Fruit fly (Drosophila melanogaster) whole organism, embryonic: Measurements from ENCODE around the gene CG13386.

Experiments
- Adf1 ChIP-seq: fragments of 200-800 bp; sonication (Bioruptor generic); IDR thresholded peaks from 2 replicates; pipeline ENCODE4 v1.3.6; 2022; ENCODE audit warnings: missing biosample characterization, missing genetic modification characterization
- BtbVII ChIP-seq: fragments of 200-800 bp; sonication (Bioruptor generic); optimal IDR thresholded peaks from 3 replicates; lab custom pipeline; 2017; ENCODE audit warnings: missing biosample characterization, mild to moderate bottlenecking, missing genetic modification characterization
- CG10979 ChIP-seq: fragments of 200-800 bp; sonication (Bioruptor generic); optimal IDR thresholded peaks from 2 replicates; lab custom pipeline; 2018; ENCODE audit warnings: missing biosample characterization, mild to moderate bottlenecking, missing genetic modification characterization, moderate library complexity
- CG12219 ChIP-seq: fragments of 200-800 bp; sonication (Bioruptor generic); optimal IDR thresholded peaks from 3 replicates; lab custom pipeline; 2018; ENCODE audit warnings: missing biosample characterization, mild to moderate bottlenecking, missing genetic modification characterization
- CG12299 ChIP-seq: fragments of 200-800 bp; sonication (Bioruptor generic); optimal IDR thresholded peaks from 2 replicates; lab custom pipeline; 2018; ENCODE audit warnings: missing biosample characterization, mild to moderate bottlenecking, missing genetic modification characterization
- CG12659 ChIP-seq: fragments of 200-800 bp; sonication (Bioruptor generic); optimal IDR thresholded peaks from 3 replicates; lab custom pipeline; 2017; ENCODE audit warnings: mild to moderate bottlenecking, missing biosample characterization, missing genetic modification reagents, missing genetic modification characterization
- CG14441 ChIP-seq: fragments of 200-800 bp; sonication (Bioruptor generic); IDR thresholded peaks from 2 replicates; pipeline ENCODE4 v1.3.6; 2022; ENCODE audit warnings: missing biosample characterization, missing genetic modification characterization
- CG15514 ChIP-seq: fragments of 200-800 bp; sonication (Bioruptor generic); optimal IDR thresholded peaks from 3 replicates; lab custom pipeline; 2017; ENCODE audit warnings: missing biosample characterization, missing genetic modification characterization, mild to moderate bottlenecking, moderate library complexity, missing genetic modification reagents
- CG1792 ChIP-seq: fragments of 200-800 bp; sonication (Bioruptor generic); optimal IDR thresholded peaks from 2 replicates; lab custom pipeline; 2016; ENCODE audit warnings: missing biosample characterization, missing genetic modification characterization
- CG18619 ChIP-seq: fragments of 200-800 bp; sonication (Bioruptor generic); optimal IDR thresholded peaks from 3 replicates; lab custom pipeline; 2017; ENCODE audit warnings: missing biosample characterization, mild to moderate bottlenecking, missing genetic modification characterization
- CG18764 ChIP-seq: fragments of 200-800 bp; sonication (Bioruptor generic); optimal IDR thresholded peaks from 3 replicates; lab custom pipeline; 2016; ENCODE audit warnings: missing biosample characterization, missing genetic modification characterization
- CG31388 ChIP-seq: fragments of 200-800 bp; sonication (Bioruptor generic); optimal IDR thresholded peaks from 2 replicates; lab custom pipeline; 2016; ENCODE audit warnings: missing biosample characterization, missing genetic modification characterization
- CG34224 ChIP-seq: fragments of 200-800 bp; sonication (Bioruptor generic); IDR thresholded peaks from 3 replicates; pipeline ENCODE4 v1.3.6; 2022; ENCODE audit warnings: missing biosample characterization, missing genetic modification characterization; ENCODE audit not compliant: partially characterized antibody
- CG4424 ChIP-seq: fragments of 200-800 bp; sonication (Bioruptor generic); optimal IDR thresholded peaks from 3 replicates; lab custom pipeline; 2016; ENCODE audit warnings: missing biosample characterization, missing genetic modification characterization
- CG5180 ChIP-seq: fragments of 200-800 bp; sonication (Bioruptor generic); optimal IDR thresholded peaks from 3 replicates; lab custom pipeline; 2017; ENCODE audit warnings: missing biosample characterization, missing genetic modification characterization, mild to moderate bottlenecking, moderate library complexity, missing genetic modification reagents
- CG6254 ChIP-seq: fragments of 200-800 bp; sonication (Bioruptor generic); optimal IDR thresholded peaks from 3 replicates; lab custom pipeline; 2017; ENCODE audit warnings: mild to moderate bottlenecking, missing biosample characterization, missing genetic modification reagents, missing genetic modification characterization
- CG6654 ChIP-seq: fragments of 200-800 bp; sonication (Bioruptor generic); optimal IDR thresholded peaks from 2 replicates; lab custom pipeline; 2017; ENCODE audit warnings: missing biosample characterization, mild to moderate bottlenecking, missing genetic modification characterization
- CG7786 ChIP-seq: fragments of 200-800 bp; sonication (Bioruptor generic); optimal IDR thresholded peaks from 2 replicates; lab custom pipeline; 2016; ENCODE audit warnings: missing biosample characterization, missing genetic modification characterization
- CG8388 ChIP-seq: fragments of 200-800 bp; sonication (Bioruptor generic); optimal IDR thresholded peaks from 2 replicates; lab custom pipeline; 2019; ENCODE audit warnings: missing biosample characterization, mild to moderate bottlenecking, missing genetic modification characterization, moderate library complexity
- CG9609 ChIP-seq: fragments of 200-800 bp; sonication (Bioruptor generic); optimal IDR thresholded peaks from 3 replicates; lab custom pipeline; 2016; ENCODE audit warnings: missing biosample characterization, missing genetic modification characterization
- Dbx ChIP-seq: fragments of 200-800 bp; sonication (Bioruptor generic); IDR thresholded peaks from 3 replicates; pipeline ENCODE4 v1.3.6; 2022; ENCODE audit warnings: missing biosample characterization, missing genetic modification characterization
- Dip3 ChIP-seq: fragments of 200-800 bp; sonication (Bioruptor generic); optimal IDR thresholded peaks from 3 replicates; lab custom pipeline; 2016; ENCODE audit warnings: missing biosample characterization, missing genetic modification characterization
- Dref ChIP-seq: fragments of 200-800 bp; sonication (Bioruptor generic); IDR thresholded peaks from 2 replicates; pipeline ENCODE4 v1.3.6; 2022; ENCODE audit warnings: missing biosample characterization, missing genetic modification characterization
- Gug ChIP-seq: fragments of 200-800 bp; sonication (Bioruptor generic); IDR thresholded peaks from 4 replicates; pipeline ENCODE4 v1.3.6; 2022; ENCODE audit warnings: missing biosample characterization, missing genetic modification characterization
- HLH3B ChIP-seq: fragments of 200-800 bp; sonication (Bioruptor generic); IDR thresholded peaks from 2 replicates; pipeline ENCODE4 v1.3.6; 2022; ENCODE audit warnings: missing biosample characterization, missing genetic modification characterization
- HLH4C ChIP-seq: fragments of 200-800 bp; sonication (Bioruptor generic); IDR thresholded peaks from 3 replicates; pipeline ENCODE4 v1.3.6; 2022; ENCODE audit warnings: missing biosample characterization, missing genetic modification characterization; ENCODE audit not compliant: partially characterized antibody
- Hr51 ChIP-seq, 2 experiments: fragments of 200-800 bp; sonication (Bioruptor generic); optimal IDR thresholded peaks; 2 replicates in 1 of 2; 3 replicates in 1 of 2; lab custom pipeline; 2016 to 2018; ENCODE audit warnings: missing biosample characterization in 2 of 2, missing genetic modification characterization in 2 of 2, mild to moderate bottlenecking in 1 of 2, moderate library complexity in 1 of 2
- Hr78 ChIP-seq, 2 experiments: fragments of 200-800 bp in 1 of 2; fragments of >200 bp in 1 of 2; sonication (Bioruptor generic) in 1 of 2; optimal IDR thresholded peaks; 2 replicates each; lab custom pipeline; 2017 to 2019; ENCODE audit warnings: missing biosample characterization in 2 of 2, missing genetic modification characterization in 2 of 2, mild to moderate bottlenecking in 1 of 2, moderate library complexity in 1 of 2
- Mes4 ChIP-seq: fragments of 200-800 bp; sonication (Bioruptor generic); optimal IDR thresholded peaks from 2 replicates; lab custom pipeline; 2016; ENCODE audit warnings: missing biosample characterization, missing genetic modification characterization
- Mrtf ChIP-seq: fragments of 200-800 bp; sonication (Bioruptor generic); IDR thresholded peaks from 3 replicates; pipeline ENCODE4 v1.3.6; 2022; ENCODE audit warnings: missing biosample characterization, missing genetic modification characterization
- Rx ChIP-seq: fragments of 200-800 bp; sonication (Bioruptor generic); IDR thresholded peaks from 2 replicates; pipeline ENCODE4 v1.3.6; 2022; ENCODE audit warnings: missing biosample characterization, missing genetic modification characterization
- Sox100B ChIP-seq: fragments of 200-800 bp; sonication (Bioruptor generic); optimal IDR thresholded peaks from 3 replicates; lab custom pipeline; 2018; ENCODE audit warnings: missing biosample characterization, mild to moderate bottlenecking, missing genetic modification characterization
- Spps ChIP-seq: fragments of 200-800 bp; sonication (Bioruptor generic); optimal IDR thresholded peaks from 2 replicates; lab custom pipeline; 2018; ENCODE audit warnings: missing biosample characterization, mild to moderate bottlenecking, missing genetic modification characterization
- Usf ChIP-seq: fragments of 200-800 bp; sonication (Bioruptor generic); optimal IDR thresholded peaks from 2 replicates; lab custom pipeline; 2017; ENCODE audit warnings: missing genotype, missing biosample characterization, missing genetic modification characterization
- cas ChIP-seq: fragments of 200-800 bp; sonication (Bioruptor generic); IDR thresholded peaks from 2 replicates; pipeline ENCODE4 v1.3.6; 2022; ENCODE audit warnings: missing biosample characterization, missing genetic modification characterization
- chm ChIP-seq: fragments of 200-800 bp; sonication (Bioruptor generic); IDR thresholded peaks from 2 replicates; pipeline ENCODE4 v1.3.6; 2022; ENCODE audit warnings: missing biosample characterization, missing genetic modification characterization
- cwo ChIP-seq: fragments of 200-800 bp; sonication (Bioruptor generic); optimal IDR thresholded peaks from 3 replicates; lab custom pipeline; 2017; ENCODE audit warnings: missing biosample characterization, missing genetic modification characterization, mild to moderate bottlenecking, moderate library complexity, missing genetic modification reagents
- eve ChIP-seq, 2 experiments: fragments of >200 bp; optimal IDR thresholded peaks; 2 replicates each; lab custom pipeline; 2017; ENCODE audit warnings: missing biosample characterization in 2 of 2, missing genetic modification characterization in 2 of 2
- fd64A ChIP-seq: fragments of 200-800 bp; sonication (Bioruptor generic); optimal IDR thresholded peaks from 3 replicates; lab custom pipeline; 2018; ENCODE audit warnings: missing biosample characterization, mild to moderate bottlenecking, missing genetic modification characterization
- p53 ChIP-seq: fragments of 200-800 bp; sonication (Bioruptor generic); optimal IDR thresholded peaks from 2 replicates; lab custom pipeline; 2016; ENCODE audit warnings: missing biosample characterization, missing genetic modification characterization
- peb ChIP-seq: fragments of 200-800 bp; sonication (Bioruptor generic); IDR thresholded peaks from 2 replicates; pipeline ENCODE4 v1.3.6; 2022; ENCODE audit warnings: missing biosample characterization, missing genetic modification characterization
- row ChIP-seq: fragments of 200-800 bp; sonication (Bioruptor generic); IDR thresholded peaks from 3 replicates; pipeline ENCODE4 v1.3.6; 2022; ENCODE audit warnings: missing biosample characterization, missing genetic modification characterization
- run ChIP-seq: fragments of 200-800 bp; sonication (Bioruptor generic); optimal IDR thresholded peaks from 3 replicates; lab custom pipeline; 2018; ENCODE audit warnings: missing biosample characterization, mild to moderate bottlenecking, missing genetic modification characterization
- scrt ChIP-seq: fragments of 200-800 bp; sonication (Bioruptor generic); optimal IDR thresholded peaks from 2 replicates; lab custom pipeline; 2018; ENCODE audit warnings: missing biosample characterization, mild to moderate bottlenecking, missing genetic modification characterization, moderate library complexity
- sens-2 ChIP-seq: fragments of 200-800 bp; sonication (Bioruptor generic); IDR thresholded peaks from 2 replicates; pipeline ENCODE4 v1.3.6; 2022; ENCODE audit warnings: missing biosample characterization, missing genetic modification characterization
- shn ChIP-seq: fragments of 200-800 bp; sonication (Bioruptor generic); optimal IDR thresholded peaks from 3 replicates; lab custom pipeline; 2016; ENCODE audit warnings: missing biosample characterization, missing genetic modification characterization
- tio ChIP-seq: fragments of 200-800 bp; sonication (Bioruptor generic); optimal IDR thresholded peaks from 2 replicates; lab custom pipeline; 2017; ENCODE audit warnings: missing biosample characterization, missing genetic modification characterization, inconsistent platforms
- twi ChIP-seq: fragments of 200-800 bp; optimal IDR thresholded peaks from 2 replicates; lab custom pipeline; 2019; ENCODE audit warnings: missing biosample characterization, mild to moderate bottlenecking, missing genetic modification characterization, moderate library complexity
- wor ChIP-seq: fragments of 200-800 bp; sonication (Bioruptor generic); IDR thresholded peaks from 2 replicates; pipeline ENCODE4 v1.3.6; 2022; ENCODE audit warnings: missing biosample characterization, missing genetic modification characterization
- yki ChIP-seq: fragments of >200 bp; optimal IDR thresholded peaks from 3 replicates; lab custom pipeline; 2018

The CG13386 gene

dm6 chr2L:8361204-8361952, 37.4 kb upstream of the CG13386 start (continued):
- TF ChIP-seq chm, result no peak
- peak; percentile 14 for TF ChIP-seq CG4424 (GFP tag; lab: Kevin White, UChicago)
- no peak for TF ChIP-seq twi (tag; lab: Kevin White, UChicago)
- TF ChIP-seq Dip3 (GFP tag; lab: Kevin White, UChicago), result peak; percentile 26
- TF ChIP-seq scrt, result no peak
- TF ChIP-seq Usf (GFP tag; lab: Kevin White, UChicago), result no peak
- no peak for TF ChIP-seq CG9609 (GFP tag; lab: Kevin White, UChicago)
- peak; percentile 13 for TF ChIP-seq CG12299
- no peak for TF ChIP-seq HLH3B (GFP tag; lab: Robert Waterston, UW)
- no peak for TF ChIP-seq Gug
- TF ChIP-seq CG7786, result no peak
- TF ChIP-seq peb (GFP tag; lab: Robert Waterston, UW), result no peak
- no peak for TF ChIP-seq CG31388 (GFP tag; lab: Kevin White, UChicago)
- no peak for TF ChIP-seq HLH4C (GFP tag; lab: Robert Waterston, UW)
- no peak for TF ChIP-seq Mrtf (GFP tag; lab: Robert Waterston, UW)
- TF ChIP-seq run (tag; lab: Kevin White, UChicago), result no peak
- no peak for TF ChIP-seq eve (GFP tag; optimal IDR thresholded peaks at IDR 0.05; lab: Kevin White, UChicago)
- no peak for TF ChIP-seq Mes4 (GFP tag; lab: Kevin White, UChicago)
- TF ChIP-seq p53 (GFP tag; lab: Kevin White, UChicago), result no peak
- TF ChIP-seq Spps (tag; lab: Kevin White, UChicago), result no peak
- no peak for TF ChIP-seq CG34224 (GFP tag; lab: Robert Waterston, UW)
- TF ChIP-seq Adf1 (GFP tag; lab: Robert Waterston, UW), result no peak
- TF ChIP-seq shn (GFP tag; lab: Kevin White, UChicago), result no peak
- no peak for TF ChIP-seq tio
- peak in 1 of 2 experiments; percentile 7 for TF ChIP-seq Hr51 (GFP tag; optimal IDR thresholded peaks at IDR 0.05; lab: Kevin White, UChicago)
- no peak for TF ChIP-seq cas (GFP tag; lab: Robert Waterston, UW)
- no peak for TF ChIP-seq Dbx
- peak; percentile 62 for TF ChIP-seq fd64A (GFP tag; lab: Kevin White, UChicago)
- peak; percentile 20 for TF ChIP-seq CG12659 (GFP tag; lab: Kevin White, UChicago)
- TF ChIP-seq CG14441 (GFP tag; lab: Robert Waterston, UW), result no peak
- TF ChIP-seq row, result peak; percentile 41; the same call in 2 of the 3 replicates
- TF ChIP-seq BtbVII (GFP tag; lab: Kevin White, UChicago), result no peak
- no peak for TF ChIP-seq CG18619
- TF ChIP-seq CG6654 (GFP tag; lab: Kevin White, UChicago), result no peak
- no peak for TF ChIP-seq Hr78 (GFP tag; optimal IDR thresholded peaks at IDR 0.05; lab: Kevin White, UChicago)
- TF ChIP-seq cwo (GFP tag; lab: Kevin White, UChicago), result no peak
- TF ChIP-seq CG6254 (GFP tag; lab: Kevin White, UChicago), result no peak
- TF ChIP-seq CG15514 (GFP tag; lab: Kevin White, UChicago), result no peak
- no peak for TF ChIP-seq CG8388 (GFP tag; lab: Kevin White, UChicago)
- TF ChIP-seq CG18764 (GFP tag; lab: Kevin White, UChicago), result no peak
- no peak for TF ChIP-seq sens-2
- TF ChIP-seq CG12219 (GFP tag; lab: Kevin White, UChicago), result no peak
- peak; percentile 35 for TF ChIP-seq CG10979
- TF ChIP-seq CG1792 (GFP tag; lab: Kevin White, UChicago), result no peak
- TF ChIP-seq CG5180 (GFP tag; lab: Kevin White, UChicago), result no peak
- no peak for TF ChIP-seq wor (GFP tag; lab: Robert Waterston, UW)
- TF ChIP-seq Sox100B (GFP tag; lab: Kevin White, UChicago), result peak; percentile 10
- no peak for TF ChIP-seq Dref
- TF ChIP-seq yki, result no peak
- TF ChIP-seq Rx (GFP tag; lab: Robert Waterston, UW), result no peak
